Fruit fly (Drosophila melanogaster): ENCODE results near the gene rdgC.

The rdgC gene

DNA sequence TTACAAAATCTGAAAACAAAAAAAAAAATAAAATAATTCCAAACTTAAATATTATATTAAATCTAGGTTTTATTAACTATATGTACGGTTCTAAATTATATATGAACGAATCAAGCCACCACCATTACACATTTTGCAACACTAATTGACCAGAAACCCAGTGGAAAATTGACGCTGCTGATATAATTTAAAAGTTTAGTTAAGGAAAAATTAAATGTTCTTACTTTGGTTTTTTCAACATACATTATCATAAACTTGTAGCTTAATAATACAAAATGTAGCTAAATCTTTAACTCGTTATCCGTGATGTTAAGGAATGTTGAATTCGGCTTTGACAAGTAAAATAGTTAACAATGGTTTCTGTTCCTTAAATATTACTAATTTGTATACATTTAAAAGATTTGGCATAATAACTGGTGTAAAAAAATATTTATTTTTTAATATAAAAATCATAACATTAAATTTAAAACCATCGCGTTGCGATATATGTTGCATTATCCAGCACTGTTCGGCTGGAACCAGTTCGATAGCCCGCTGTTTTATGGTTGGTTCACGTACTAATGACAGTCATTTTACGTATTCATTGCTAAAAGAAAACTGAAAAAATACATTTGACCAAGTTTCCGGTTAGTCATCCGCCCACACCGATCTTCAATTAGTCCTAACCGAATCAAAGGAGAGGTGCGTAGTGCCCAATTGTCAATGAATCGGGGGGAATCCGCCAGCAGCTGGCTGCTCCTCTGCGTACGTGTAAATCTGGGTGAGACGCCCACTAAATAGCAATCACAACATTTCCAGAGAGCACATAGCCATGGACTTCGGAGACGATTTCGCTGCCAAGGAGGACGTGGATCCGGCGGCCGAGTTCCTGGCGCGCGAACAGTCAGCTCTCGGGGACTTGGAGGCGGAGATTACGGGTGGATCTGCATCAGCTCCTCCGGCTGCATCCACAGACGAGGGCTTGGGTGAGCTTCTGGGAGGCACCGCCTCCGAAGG is 5.6 kb upstream of the rdgC start (continued):
- peak; percentile 64 for TF ChIP-seq CG3032 (tag; optimal IDR thresholded peaks at IDR 0.05)
- peak; percentile 54 for TF ChIP-seq topi (GFP tag; optimal IDR thresholded peaks at IDR 0.05)
- TF ChIP-seq CG16779 (tag; optimal IDR thresholded peaks at IDR 0.05), result no peak
- peak; percentile 60 for TF ChIP-seq acj6 (GFP tag; optimal IDR thresholded peaks at IDR 0.05)
- peak; percentile 36 for TF ChIP-seq lz (GFP tag; optimal IDR thresholded peaks at IDR 0.05)
- TF ChIP-seq Sox15 (GFP tag; optimal IDR thresholded peaks at IDR 0.05), result peak; percentile 36
- TF ChIP-seq Sox14 (GFP tag; optimal IDR thresholded peaks at IDR 0.05), result peak; percentile 3
- TF ChIP-seq CG10631 (GFP tag; optimal IDR thresholded peaks at IDR 0.05), result peak; percentile 69
- TF ChIP-seq Lpt (GFP tag; optimal IDR thresholded peaks at IDR 0.05), result no peak
- peak; percentile 50 for TF ChIP-seq Eip75B (GFP tag; optimal IDR thresholded peaks at IDR 0.05)
- peak; percentile 7 for TF ChIP-seq fd59A (GFP tag; optimal IDR thresholded peaks at IDR 0.05)

DNA sequence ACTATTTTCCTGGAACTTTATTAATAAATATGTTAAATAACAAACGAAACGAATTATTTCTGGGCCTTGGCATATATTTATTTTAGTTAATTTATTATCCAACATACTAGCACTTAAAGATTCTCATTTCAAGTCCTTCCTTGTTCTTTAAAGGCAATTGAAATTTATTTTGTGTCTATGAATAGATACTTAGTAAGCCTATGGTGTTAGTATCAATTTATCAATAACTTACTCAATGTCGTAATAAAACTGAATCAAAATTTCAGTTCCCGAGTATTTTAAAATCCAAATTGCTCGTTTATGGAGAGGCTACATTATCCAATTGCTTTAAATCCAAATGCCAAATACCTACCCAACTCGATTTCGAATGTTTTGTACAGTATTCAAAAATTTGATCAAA is 17.6 kb downstream of the rdgC start, which contains the start of gene CG32228:
TSS of gene CG32228 (plus strand) at position 301 of the 400 bp plus-strand sequence.
- no peak for TF ChIP-seq CG4318 (GFP tag; optimal IDR thresholded peaks at IDR 0.05)
- TF ChIP-seq Eip78C (GFP tag), result no peak
- no peak for TF ChIP-seq OdsH (GFP tag; optimal IDR thresholded peaks at IDR 0.05)
- no peak for TF ChIP-seq CG32006 (GFP tag; optimal IDR thresholded peaks at IDR 0.05)
- TF ChIP-seq pdm3 (GFP tag; optimal IDR thresholded peaks at IDR 0.05), result no peak
- no peak for TF ChIP-seq CG6854 (GFP tag; optimal IDR thresholded peaks at IDR 0.05)
- TF ChIP-seq esn (GFP tag; optimal IDR thresholded peaks at IDR 0.05), result no peak
- TF ChIP-seq salr (GFP tag; optimal IDR thresholded peaks at IDR 0.05), result no peak
- no peak for TF ChIP-seq CG10631 (GFP tag; optimal IDR thresholded peaks at IDR 0.05)
- TF ChIP-seq Sox102F (GFP tag; optimal IDR thresholded peaks at IDR 0.05), result no peak
- no peak for TF ChIP-seq svp (GFP tag)
- TF ChIP-seq Sox14 (GFP tag; optimal IDR thresholded peaks at IDR 0.05), result no peak
- TF ChIP-seq Gug (GFP tag; IDR thresholded peaks at IDR 0.05), result no peak

DNA sequence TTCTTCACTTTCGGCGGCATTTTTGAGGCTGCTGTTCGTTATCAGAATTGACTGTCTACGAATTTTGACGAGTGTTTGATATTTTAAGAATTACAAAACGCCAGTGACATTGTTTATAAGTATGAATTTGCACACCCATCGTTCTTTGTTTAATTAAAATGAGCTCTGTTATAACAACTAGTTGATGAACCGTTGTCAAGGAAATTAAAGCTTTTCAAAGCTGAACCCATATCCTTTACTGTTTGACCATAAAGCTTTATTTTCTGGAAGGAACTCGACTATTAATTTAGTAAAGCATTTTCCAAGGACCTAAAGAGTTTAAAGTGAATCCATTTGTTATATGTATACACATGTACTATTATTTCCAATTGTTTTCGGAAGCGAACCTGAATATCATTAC is 27.4 kb downstream of the rdgC start, which contains the start of gene CG17122:
TSS of gene CG17122 (minus strand) at position 101 of the 400 bp plus-strand sequence.
- no peak for TF ChIP-seq CG11762 (GFP tag; optimal IDR thresholded peaks at IDR 0.05; ENCODE audit: insufficient read depth)
- TF ChIP-seq Blimp-1 (GFP tag; optimal IDR thresholded peaks at IDR 0.05), result no peak
- TF ChIP-seq CG16779 (tag; optimal IDR thresholded peaks at IDR 0.05), result no peak
- TF ChIP-seq Sox14 (GFP tag; optimal IDR thresholded peaks at IDR 0.05), result no peak
- TF ChIP-seq CG3919 (GFP tag; optimal IDR thresholded peaks at IDR 0.05), result no peak
- TF ChIP-seq net (GFP tag; optimal IDR thresholded peaks at IDR 0.05), result no peak
- TF ChIP-seq Ets21C (GFP tag; optimal IDR thresholded peaks at IDR 0.05), result no peak
- TF ChIP-seq CG10669 (GFP tag; optimal IDR thresholded peaks at IDR 0.05), result no peak
- no peak for TF ChIP-seq Eip78C (GFP tag)
- no peak for TF ChIP-seq acj6 (GFP tag; optimal IDR thresholded peaks at IDR 0.05)
- TF ChIP-seq CG4318 (GFP tag; optimal IDR thresholded peaks at IDR 0.05), result no peak
- no peak for TF ChIP-seq salr (GFP tag; optimal IDR thresholded peaks at IDR 0.05)
- no peak for TF ChIP-seq CG11294 (GFP tag; IDR thresholded peaks at IDR 0.05)
- TF ChIP-seq lz (GFP tag; optimal IDR thresholded peaks at IDR 0.05), result no peak

DNA sequence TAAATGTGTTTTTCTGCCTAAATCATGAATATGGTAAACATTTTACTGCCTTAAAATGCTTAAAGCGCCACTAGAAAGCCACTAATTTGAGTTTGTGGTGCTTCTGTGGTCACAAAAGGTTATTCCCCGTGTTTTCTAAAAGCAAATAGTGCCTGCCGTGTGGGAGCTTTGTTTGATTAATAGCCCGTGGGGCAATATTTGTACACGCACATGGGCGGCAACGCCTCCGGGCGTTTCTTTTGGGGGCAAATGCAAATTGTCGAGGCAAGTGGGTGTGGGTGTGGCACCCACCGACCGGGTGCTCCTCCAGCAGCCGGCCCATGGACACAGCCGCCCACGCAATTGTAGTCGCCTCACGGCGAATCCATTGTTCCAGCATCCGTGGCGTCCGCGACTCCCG is 28.0 kb downstream of the rdgC start:
- TF ChIP-seq dac (GFP tag; optimal IDR thresholded peaks at IDR 0.05) (no peak), acj6 (GFP tag; optimal IDR thresholded peaks at IDR 0.05) (no peak), CG11294 (GFP tag; IDR thresholded peaks at IDR 0.05) (no peak), CG6854 (GFP tag; optimal IDR thresholded peaks at IDR 0.05) (no peak), eg (GFP tag; IDR thresholded peaks at IDR 0.05) (no peak), CG9139 (GFP tag; optimal IDR thresholded peaks at IDR 0.05) (no peak), achi (GFP tag; optimal IDR thresholded peaks at IDR 0.05) (no peak)
